Worm (Caenorhabditis elegans): ENCODE data around the gene C54E10.7.

DNA sequence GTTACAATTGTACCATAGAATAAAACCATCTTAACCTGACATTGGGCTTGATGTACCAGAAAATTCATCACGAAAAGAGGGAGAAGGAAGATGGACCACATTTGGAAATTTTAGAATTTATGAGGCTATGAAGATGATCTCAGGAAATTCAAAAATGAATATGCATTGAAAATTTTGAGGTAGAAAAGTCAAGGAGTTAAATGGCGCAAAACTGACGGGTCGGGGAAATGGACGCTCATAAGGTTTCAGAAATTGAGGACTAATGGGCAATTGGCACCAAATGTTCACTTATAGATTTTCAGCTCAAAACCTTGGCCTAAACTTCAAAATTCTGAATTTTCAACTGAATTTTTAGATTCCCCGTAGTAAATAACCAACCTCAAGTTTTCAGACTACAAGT lies 40.8 kb upstream of the C54E10.7 start, which contains the start of gene clec-255:
- no peak for TF ChIP-seq nhr-11 (tag; optimal IDR thresholded peaks at IDR 0.05)
- TF ChIP-seq hlh-15 (tag; optimal IDR thresholded peaks at IDR 0.05) = no peak
- no peak for TF ChIP-seq elt-2 (tag; optimal IDR thresholded peaks at IDR 0.05)
- TF ChIP-seq ets-4 (tag; optimal IDR thresholded peaks at IDR 0.05) = no peak

Data from whole organism, late embryonic.